Fruit fly (Drosophila melanogaster) S2 (cell line): ENCODE data around the gene CG8353.

Source experiments
- CG8478 ChIP-seq: fragments of >200 bp; optimal IDR thresholded peaks from 2 replicates; lab custom pipeline; 2018
- CTCF ChIP-seq, 2 experiments: fragments of >200 bp; optimal IDR thresholded peaks; 2 replicates each; lab custom pipeline; 2018

DNA sequence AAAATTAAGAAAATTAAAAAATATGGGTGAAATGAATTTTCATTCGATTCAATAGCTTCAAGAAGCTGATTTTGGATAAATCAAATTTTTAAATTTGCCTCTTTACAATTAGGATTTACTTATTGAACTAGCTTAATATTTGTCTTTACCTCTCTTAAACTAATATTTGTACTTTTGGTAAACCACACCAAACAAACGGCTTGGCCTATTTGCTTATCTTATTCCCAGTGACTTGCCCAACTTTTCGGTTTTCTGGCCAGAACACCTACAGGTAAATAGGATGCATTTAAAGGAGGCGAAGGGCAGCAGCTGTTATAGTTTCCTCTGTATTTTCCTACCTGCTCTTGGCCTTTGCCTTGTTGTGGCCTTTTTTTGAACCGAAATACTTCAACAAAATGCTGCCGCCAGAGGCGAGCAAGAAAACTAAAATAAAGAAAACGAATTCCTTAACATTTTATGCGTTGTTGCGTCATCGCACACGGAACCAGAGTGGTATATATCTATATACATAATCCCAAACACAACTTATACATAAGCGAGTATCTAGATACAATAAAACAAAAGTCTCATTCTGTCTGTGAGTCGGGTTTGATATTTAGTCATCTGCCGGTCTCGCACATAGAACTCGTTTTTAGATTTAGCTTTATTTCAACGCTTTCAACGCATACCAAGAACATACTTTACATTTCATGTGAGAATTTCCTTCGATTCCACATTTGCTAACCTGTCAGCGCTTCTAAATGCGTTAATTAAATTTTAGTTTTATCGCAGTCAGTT is 47.9 kb upstream of the CG8353 start:
- no peak for TF ChIP-seq CG8478 (lab: Kevin White, UChicago)
- no peak for TF ChIP-seq CTCF (optimal IDR thresholded peaks at IDR 0.05; lab: Kevin White, UChicago)
